Worm (Caenorhabditis elegans) whole organism, mixed stage, embryonic: ENCODE results near the gene spp-27.

Source experiments
- blmp-1 ChIP-seq: fragments of 150-350 bp; optimal IDR thresholded peaks from 2 replicates; lab custom pipeline; 2014; ENCODE audit warnings: missing biosample characterization, missing genetic modification characterization
- drap-1 ChIP-seq: fragments of 200-800 bp; sonication (Bioruptor generic); optimal IDR thresholded peaks from 3 replicates; lab custom pipeline; 2018; ENCODE audit warnings: mild to moderate bottlenecking, missing genetic modification characterization, missing compliant biosample characterization
- elt-1 ChIP-seq: sonication (generic microtip); optimal IDR thresholded peaks from 2 replicates; lab custom pipeline; 2017; ENCODE audit warnings: missing genetic modification characterization, mild to moderate bottlenecking, missing compliant biosample characterization, antibody characterized with exemption, moderate library complexity, borderline replicate concordance; ENCODE audit not compliant: insufficient read depth
- lin-13 ChIP-seq: fragments of 150-350 bp; optimal IDR thresholded peaks from 2 replicates; lab custom pipeline; 2014; ENCODE audit warnings: missing biosample characterization, missing genetic modification characterization
- lin-32 ChIP-seq: fragments of 200-800 bp; sonication (Bioruptor generic); optimal IDR thresholded peaks from 2 replicates; lab custom pipeline; 2018; ENCODE audit warnings: mild to moderate bottlenecking, missing genetic modification characterization, missing compliant biosample characterization
- snpc-4 ChIP-seq: fragments of 150-350 bp; optimal IDR thresholded peaks from 2 replicates; lab custom pipeline; 2014; ENCODE audit warnings: missing biosample characterization, missing genetic modification characterization
- ztf-11 ChIP-seq: fragments of 150-350 bp; optimal IDR thresholded peaks from 2 replicates; lab custom pipeline; 2014; ENCODE audit warnings: missing biosample characterization, missing genetic modification characterization

DNA sequence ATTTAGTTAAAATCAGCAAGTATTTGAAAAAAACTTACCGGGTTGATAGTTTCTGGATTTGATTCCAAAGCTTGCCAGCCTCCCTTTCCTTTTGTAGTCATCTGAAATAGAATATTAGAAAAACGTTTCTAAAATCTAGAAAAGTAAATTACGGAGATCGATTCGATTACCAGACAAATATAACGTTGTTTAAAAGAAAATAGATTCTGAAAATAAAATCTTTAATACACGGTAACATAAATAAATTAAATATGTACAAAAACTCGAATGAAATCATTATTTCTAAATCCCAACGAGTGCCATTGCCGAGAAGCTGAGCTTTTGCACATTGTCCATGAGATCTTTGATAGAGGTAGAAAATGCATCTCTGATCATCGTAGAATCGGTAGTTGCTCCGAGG lies 48.2 kb downstream of the spp-27 start, which contains the start of gene ubh-3:
- TF ChIP-seq lin-32 (GFP tag; lab: Kevin White, UChicago) (no peak), ztf-11 (tag; lab: Kevin White, UChicago) (no peak), snpc-4 (tag; lab: Kevin White, UChicago) (no peak), blmp-1 (no peak), lin-13 (tag; lab: Kevin White, UChicago) (no peak), elt-1 (tag; lab: Kevin White, UChicago) (no peak), drap-1 (no peak)
